Worm (Caenorhabditis elegans): Measurements from ENCODE around the gene hsp-90.
A peak's percentile ranks its signal among the peaks of the same experiment; 100 is the strongest.

hsp-90 gene

ce11 chrV:14645817-14646789 lies 38.6 kb upstream of the hsp-90 start, which contains the start of the genes rfc-1 and pmp-3:
TSS of gene rfc-1 (minus strand) at chrV:14645979.
TSS of gene pmp-3 (plus strand) at chrV:14646739.
- TF ChIP-seq hlh-4 (tag; optimal IDR thresholded peaks at IDR 0.05) (no peak), rnt-1 (tag; optimal IDR thresholded peaks at IDR 0.05) (peak; percentile 20), nhr-19 (GFP tag; conservative IDR thresholded peaks at IDR 0.05) (no peak), irx-1 (tag; optimal IDR thresholded peaks at IDR 0.05) (peak; percentile 5), snu-23 (GFP tag; optimal IDR thresholded peaks at IDR 0.05) (peak; percentile 36), lsy-2 (tag; optimal IDR thresholded peaks at IDR 0.05) (peak; percentile 7 to 74), swsn-7 (tag; optimal IDR thresholded peaks at IDR 0.05) (peak; percentile 9), C04F5.9 (tag; optimal IDR thresholded peaks at IDR 0.05) (no peak), xbp-1 (tag; optimal IDR thresholded peaks at IDR 0.05) (no peak), lin-14 (GFP tag; optimal IDR thresholded peaks at IDR 0.05) (peak; percentile 42), unc-130 (tag; optimal IDR thresholded peaks at IDR 0.05) (peak; percentile 5), sup-37 (GFP tag; optimal IDR thresholded peaks at IDR 0.05) (no peak), dsc-1 (tag; optimal IDR thresholded peaks at IDR 0.05) (peak; percentile 2), lin-35 (GFP tag; optimal IDR thresholded peaks at IDR 0.05) (peak; percentile 79 to 93), skn-1 (tag; optimal IDR thresholded peaks at IDR 0.05) (peak; percentile 22), dpl-1 (GFP tag; optimal IDR thresholded peaks at IDR 0.05) (peak; percentile 82 to 88 (median 86)), nhr-77 (tag; optimal IDR thresholded peaks at IDR 0.05) (no peak), nhr-85 (tag) (peak; percentile 20), ceh-63 (GFP tag; optimal IDR thresholded peaks at IDR 0.05) (no peak), nhr-20 (tag; optimal IDR thresholded peaks at IDR 0.05) (peak; percentile 30), efl-1 (optimal IDR thresholded peaks at IDR 0.05) (peak; percentile 87 to 93), efl-1 (GFP tag; optimal IDR thresholded peaks at IDR 0.05 in 1 of 2) (peak; percentile 88 to 99), tbx-2 (tag; optimal IDR thresholded peaks at IDR 0.05) (peak; percentile 22), mab-9 (GFP tag; IDR thresholded peaks at IDR 0.05) (no peak), lin-15B (tag; optimal IDR thresholded peaks at IDR 0.05) (peak; percentile 29), egl-27 (tag; optimal IDR thresholded peaks at IDR 0.05) (no peak), fkh-8 (tag; optimal IDR thresholded peaks at IDR 0.05) (peak; percentile 12), jun-1 (tag; optimal IDR thresholded peaks at IDR 0.05) (no peak), blmp-1 (tag; optimal IDR thresholded peaks at IDR 0.05) (peak; percentile 93), nhr-71 (tag; optimal IDR thresholded peaks at IDR 0.05) (peak; percentile 42)

DNA sequence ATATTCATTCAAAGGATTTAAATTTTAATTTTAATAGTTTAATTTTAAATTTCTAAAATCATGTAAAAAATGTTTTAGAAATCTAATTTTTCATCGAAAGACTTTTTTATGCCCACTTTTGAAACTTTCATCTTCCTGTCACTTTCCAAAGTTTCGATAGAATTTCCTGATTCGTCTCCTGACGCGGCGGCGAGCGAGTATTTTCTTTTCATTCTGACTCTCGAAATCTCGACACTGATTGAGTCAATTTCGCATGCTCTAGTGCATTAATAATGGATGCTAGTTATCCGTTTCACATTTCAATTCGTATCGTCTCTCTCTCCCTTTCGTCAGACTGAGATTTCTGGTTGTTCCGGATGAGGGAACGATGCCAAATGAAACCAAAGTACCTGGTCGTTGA lies 35.9 kb upstream of the hsp-90 start:
- TF ChIP-seq C04F5.9 (tag; optimal IDR thresholded peaks at IDR 0.05) (no peak), efl-1 (optimal IDR thresholded peaks at IDR 0.05) (no peak), efl-1 (GFP tag; optimal IDR thresholded peaks at IDR 0.05 in 1 of 2) (peak in 1 of 2 experiments; percentile 66), lin-14 (GFP tag; optimal IDR thresholded peaks at IDR 0.05) (peak; percentile 45), fkh-10 (GFP tag; optimal IDR thresholded peaks at IDR 0.05) (peak; percentile 86)

DNA sequence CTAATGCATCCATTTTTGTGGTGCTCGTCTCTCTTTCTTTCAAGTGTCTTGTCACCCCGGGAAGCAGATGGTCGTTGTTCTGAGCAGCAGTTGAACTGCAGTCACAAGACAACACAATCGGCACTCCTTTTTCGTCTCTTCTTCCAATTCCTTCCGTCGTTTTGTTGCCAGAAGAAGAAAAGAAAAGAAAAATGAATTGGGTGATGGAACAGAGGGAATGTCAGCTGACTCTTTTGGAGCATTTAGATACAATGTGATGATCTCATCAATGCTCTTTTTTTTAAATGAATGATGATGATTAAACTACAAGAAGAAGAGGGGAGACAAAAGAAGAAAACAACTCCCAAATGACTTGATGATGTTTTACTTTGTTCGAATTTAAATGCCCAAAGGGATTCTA lies 34.8 kb upstream of the hsp-90 start:
- TF ChIP-seq fkh-8 (tag; optimal IDR thresholded peaks at IDR 0.05): no peak
- TF ChIP-seq lin-35 (GFP tag; optimal IDR thresholded peaks at IDR 0.05): peak in 1 of 2 experiments; percentile 4
- no peak for TF ChIP-seq efl-3 (GFP tag; optimal IDR thresholded peaks at IDR 0.05)
- TF ChIP-seq efl-1 (optimal IDR thresholded peaks at IDR 0.05): peak in 1 of 2 experiments; percentile 22
- peak; percentile 12 to 56 for TF ChIP-seq efl-1 (GFP tag; optimal IDR thresholded peaks at IDR 0.05 in 1 of 2)
- TF ChIP-seq skn-1 (tag; optimal IDR thresholded peaks at IDR 0.05): peak; percentile 18
- TF ChIP-seq nhr-85 (tag): no peak
- no peak for TF ChIP-seq egl-27 (tag; optimal IDR thresholded peaks at IDR 0.05)
- TF ChIP-seq snu-23 (GFP tag; optimal IDR thresholded peaks at IDR 0.05): peak; percentile 4
- no peak for TF ChIP-seq C34B4.2 (tag; optimal IDR thresholded peaks at IDR 0.05)
- peak; percentile 26 for TF ChIP-seq tbx-2 (tag; optimal IDR thresholded peaks at IDR 0.05)
- TF ChIP-seq nhr-76 (tag; optimal IDR thresholded peaks at IDR 0.05): no peak
- peak; percentile 32 for TF ChIP-seq rnt-1 (tag; optimal IDR thresholded peaks at IDR 0.05)
- peak; percentile 59 for TF ChIP-seq nhr-71 (tag; optimal IDR thresholded peaks at IDR 0.05)
- TF ChIP-seq lin-39 (tag; optimal IDR thresholded peaks at IDR 0.05): no peak
- peak; percentile 24 for TF ChIP-seq unc-86 (tag; optimal IDR thresholded peaks at IDR 0.05)
- no peak for TF ChIP-seq C16A3.4 (tag; optimal IDR thresholded peaks at IDR 0.05)
- no peak for TF ChIP-seq hlh-4 (tag; optimal IDR thresholded peaks at IDR 0.05)
- TF ChIP-seq nhr-47 (tag; optimal IDR thresholded peaks at IDR 0.05): peak; percentile 14
- TF ChIP-seq unc-98 (GFP tag; IDR thresholded peaks at IDR 0.05): no peak
- TF ChIP-seq elt-2 (tag; optimal IDR thresholded peaks at IDR 0.05): no peak
- no peak for TF ChIP-seq grh-1 (GFP tag; IDR thresholded peaks at IDR 0.05)
- TF ChIP-seq fkh-10 (GFP tag; optimal IDR thresholded peaks at IDR 0.05): peak; percentile 36
- no peak for TF ChIP-seq hlh-17 (GFP tag; optimal IDR thresholded peaks at IDR 0.05; ENCODE audit: borderline replicate concordance)
- TF ChIP-seq lsy-2 (tag; optimal IDR thresholded peaks at IDR 0.05): peak in 1 of 2 experiments; percentile 58
- peak in 1 of 3 experiments; percentile 8 for TF ChIP-seq dpl-1 (GFP tag; optimal IDR thresholded peaks at IDR 0.05)
- TF ChIP-seq nhr-90 (tag; optimal IDR thresholded peaks at IDR 0.05; ENCODE audit: poor library complexity): no peak
- peak; percentile 81 for TF ChIP-seq lin-14 (GFP tag; optimal IDR thresholded peaks at IDR 0.05)
